Worm (Caenorhabditis elegans) whole organism, L4 larva: ENCODE results near the gene ZK721.4.

ENCODE experiments used
- D1046.2 ChIP-seq: fragments of 200-800 bp; sonication (Bioruptor generic); IDR thresholded peaks from 2 replicates; pipeline ENCODE4 v1.3.6; 2022; ENCODE audit warnings: missing genetic modification characterization, missing compliant biosample characterization
- aly-2 ChIP-seq: sonication (generic microtip); optimal IDR thresholded peaks from 2 replicates; lab custom pipeline; 2018; ENCODE audit warnings: missing biosample characterization, missing genetic modification characterization
- attf-4 ChIP-seq: sonication (generic microtip); optimal IDR thresholded peaks from 3 replicates; lab custom pipeline; 2017; ENCODE audit warnings: missing biosample characterization, missing genetic modification characterization
- ceh-44 ChIP-seq: fragments of 200-800 bp; sonication (Bioruptor generic); IDR thresholded peaks from 2 replicates; pipeline ENCODE4 v1.3.6; 2022; ENCODE audit warnings: missing genetic modification reagents, missing genetic modification characterization, missing compliant biosample characterization
- ceh-62 ChIP-seq: sonication (generic microtip); optimal IDR thresholded peaks from 2 replicates; lab custom pipeline; 2017; ENCODE audit warnings: missing biosample characterization, missing genetic modification characterization
- daf-16 ChIP-seq, 3 experiments: sonication (generic microtip); optimal IDR thresholded peaks; 2 replicates each; lab custom pipeline; 2016 to 2017; ENCODE audit warnings: missing genetic modification characterization in 3 of 3, missing genetic modification reagents in 3 of 3, mild to moderate bottlenecking in 2 of 3, missing compliant biosample characterization in 2 of 3, missing biosample characterization in 1 of 3, moderate library complexity in 1 of 3
- daf-8 ChIP-seq: fragments of 200-800 bp; sonication (Bioruptor generic); IDR thresholded peaks from 2 replicates; pipeline ENCODE4 v1.3.6; 2022; ENCODE audit warnings: missing genetic modification characterization, missing compliant biosample characterization
- dmd-6 ChIP-seq: fragments of 200-800 bp; sonication (Bioruptor generic); IDR thresholded peaks from 2 replicates; pipeline ENCODE4 v1.3.6; 2022; ENCODE audit warnings: missing genetic modification reagents, missing genetic modification characterization, missing compliant biosample characterization
- dmd-8 ChIP-seq: fragments of 200-800 bp; sonication (Bioruptor generic); IDR thresholded peaks from 2 replicates; pipeline ENCODE4 v1.3.6; 2022; ENCODE audit warnings: missing genetic modification characterization, missing compliant biosample characterization
- dve-1 ChIP-seq: sonication (generic microtip); optimal IDR thresholded peaks from 2 replicates; lab custom pipeline; 2017; ENCODE audit warnings: antibody characterized with exemption, mild to moderate bottlenecking, missing genetic modification characterization, missing compliant biosample characterization; ENCODE audit not compliant: insufficient read depth
- fos-1 ChIP-seq: fragments of 150-350 bp; optimal IDR thresholded peaks from 2 replicates; lab custom pipeline; 2014; ENCODE audit warnings: missing biosample characterization, missing genetic modification characterization
- hif-1 ChIP-seq, 2 experiments: sonication (generic microtip); optimal IDR thresholded peaks; 2 replicates each; lab custom pipeline; 2016 to 2017; ENCODE audit warnings: missing compliant biosample characterization in 2 of 2, missing genetic modification characterization in 2 of 2, missing genetic modification reagents in 2 of 2, missing genotype in 2 of 2, mild to moderate bottlenecking in 1 of 2
- hlh-11 ChIP-seq: fragments of 200-800 bp; sonication (Bioruptor generic); optimal IDR thresholded peaks from 2 replicates; lab custom pipeline; 2018; ENCODE audit warnings: mild to moderate bottlenecking, missing genetic modification characterization, missing compliant biosample characterization
- hlh-30 ChIP-seq: sonication (generic microtip); optimal IDR thresholded peaks from 2 replicates; lab custom pipeline; 2017; ENCODE audit warnings: antibody characterized with exemption, mild to moderate bottlenecking, missing genetic modification characterization, missing compliant biosample characterization; ENCODE audit not compliant: insufficient read depth
- lim-7 ChIP-seq: fragments of 200-800 bp; sonication (Bioruptor generic); IDR thresholded peaks from 2 replicates; pipeline ENCODE4 v1.3.6; 2022; ENCODE audit warnings: missing genetic modification characterization, missing compliant biosample characterization
- lin-15B ChIP-seq: fragments of 150-350 bp; sonication (generic microtip); optimal IDR thresholded peaks from 3 replicates; lab custom pipeline; 2014; ENCODE audit warnings: missing biosample characterization, missing genetic modification characterization
- lin-38 ChIP-seq: fragments of 200-800 bp; sonication (Bioruptor generic); IDR thresholded peaks from 2 replicates; pipeline ENCODE4 v1.3.6; 2022; ENCODE audit warnings: missing genetic modification reagents, missing genetic modification characterization, missing compliant biosample characterization
- mep-1 ChIP-seq: fragments of 150-350 bp; sonication (generic microtip); optimal IDR thresholded peaks from 3 replicates; lab custom pipeline; 2014; ENCODE audit warnings: missing biosample characterization, missing genetic modification characterization
- nhr-10 ChIP-seq: fragments of 150-350 bp; optimal IDR thresholded peaks from 2 replicates; lab custom pipeline; 2014; ENCODE audit warnings: missing biosample characterization, missing genetic modification characterization
- nhr-28 ChIP-seq: fragments of 150-350 bp; optimal IDR thresholded peaks from 2 replicates; lab custom pipeline; 2014; ENCODE audit warnings: missing biosample characterization, missing genetic modification characterization
- nhr-48 ChIP-seq: sonication (generic microtip); optimal IDR thresholded peaks from 2 replicates; lab custom pipeline; 2016; ENCODE audit warnings: mild to moderate bottlenecking, missing genetic modification characterization, missing compliant biosample characterization
- nhr-6 ChIP-seq: fragments of 150-350 bp; optimal IDR thresholded peaks from 2 replicates; lab custom pipeline; 2014; ENCODE audit warnings: missing biosample characterization, missing genetic modification characterization
- pqm-1 ChIP-seq: sonication (generic microtip); optimal IDR thresholded peaks from 2 replicates; lab custom pipeline; 2017; ENCODE audit warnings: missing biosample characterization, missing genetic modification characterization
- rbr-2 ChIP-seq: sonication (generic microtip); optimal IDR thresholded peaks from 2 replicates; lab custom pipeline; 2016; ENCODE audit warnings: missing genotype, missing genetic modification characterization, missing compliant biosample characterization
- set-16 ChIP-seq: fragments of 200-800 bp; sonication (Bioruptor generic); IDR thresholded peaks from 2 replicates; pipeline ENCODE4 v1.3.6; 2022; ENCODE audit warnings: missing genetic modification reagents, missing genetic modification characterization, missing compliant biosample characterization
- spr-3 ChIP-seq: fragments of 200-800 bp; sonication (Bioruptor generic); optimal IDR thresholded peaks from 2 replicates; lab custom pipeline; 2018; ENCODE audit warnings: mild to moderate bottlenecking, missing genetic modification characterization, missing compliant biosample characterization
- unc-130 ChIP-seq: sonication (generic microtip); optimal IDR thresholded peaks from 2 replicates; lab custom pipeline; 2016; ENCODE audit warnings: missing genetic modification reagents, missing genetic modification characterization, missing compliant biosample characterization
- unc-39 ChIP-seq: sonication (generic microtip); optimal IDR thresholded peaks from 2 replicates; lab custom pipeline; 2017; ENCODE audit warnings: missing biosample characterization, missing genetic modification characterization
- zfp-2 ChIP-seq: sonication (generic microtip); optimal IDR thresholded peaks from 2 replicates; lab custom pipeline; 2016; ENCODE audit warnings: mild to moderate bottlenecking, missing genetic modification characterization, missing compliant biosample characterization
- zip-2 ChIP-seq: fragments of 150-350 bp; optimal IDR thresholded peaks from 2 replicates; lab custom pipeline; 2014; ENCODE audit warnings: missing biosample characterization, missing genetic modification characterization

Gene ZK721.4

ce11 chrX:8824437-8824836 is 45.8 kb downstream of the ZK721.4 start, which contains the start of gene ifd-1 (continued):
- no peak for TF ChIP-seq dmd-8 (GFP tag; lab: Robert Waterston, UW)
- no peak for TF ChIP-seq mep-1 (tag; lab: Kevin White, UChicago)
- TF ChIP-seq nhr-6 = no peak

ce11 chrX:8828365-8828764 is 49.7 kb downstream of the ZK721.4 start, which contains the start of gene rcs-1:
Gene rcs-1 (minus strand): TSS chrX:8828540.
- TF ChIP-seq pqm-1 (tag; lab: Kevin White, UChicago) (peak; percentile 54), daf-16 (GFP tag; optimal IDR thresholded peaks at IDR 0.05; lab: Kevin White, UChicago) (no peak), daf-16 (tag; optimal IDR thresholded peaks at IDR 0.05; lab: Kevin White, UChicago) (peak; percentile 6), zip-2 (tag; lab: Kevin White, UChicago) (no peak)

DNA sequence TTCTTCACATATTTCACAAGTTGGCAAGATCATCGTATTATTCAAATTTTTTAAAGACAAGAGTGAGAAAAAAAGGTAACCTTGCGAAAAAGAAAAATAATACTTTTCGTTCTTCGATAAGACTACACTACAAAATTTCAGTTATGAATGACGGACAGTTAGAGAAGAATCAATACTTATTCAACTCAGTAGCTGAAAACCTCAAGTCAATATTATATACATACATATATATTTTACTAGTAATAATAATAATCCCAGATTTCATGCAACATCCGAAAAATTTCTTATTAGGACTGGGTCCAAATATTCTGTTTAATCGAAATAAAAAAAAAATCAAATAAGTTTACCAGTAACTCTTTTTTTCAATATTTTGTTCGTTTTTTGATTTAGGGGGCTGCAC is 52.5 kb downstream of the ZK721.4 start, which contains the start of gene C28G1.6:
Gene C28G1.6, minus strand, starts transcription at position 101 of the 400 bp plus-strand sequence.
- TF ChIP-seq lim-7 (GFP tag; lab: Robert Waterston, UW) = no peak
- TF ChIP-seq lin-38 (GFP tag; lab: Robert Waterston, UW) = no peak
- no peak for TF ChIP-seq ceh-62 (tag; lab: Kevin White, UChicago)
- TF ChIP-seq hlh-30 (tag; lab: Kevin White, UChicago) = no peak
- TF ChIP-seq nhr-48 (tag; lab: Kevin White, UChicago) = no peak
- peak; percentile 12; the same call in 1 of the 2 replicates for TF ChIP-seq dmd-6 (GFP tag; lab: Robert Waterston, UW)
- no peak for TF ChIP-seq aly-2
- TF ChIP-seq nhr-28 = no peak
- TF ChIP-seq rbr-2 (tag; lab: Kevin White, UChicago) = no peak
- TF ChIP-seq hlh-11 (tag; lab: Kevin White, UChicago) = no peak
- TF ChIP-seq fos-1 (tag; lab: Kevin White, UChicago) = no peak
- TF ChIP-seq spr-3 = no peak
- TF ChIP-seq dve-1 (tag; lab: Kevin White, UChicago) = no peak
- no peak for TF ChIP-seq ceh-44 (GFP tag; lab: Robert Waterston, UW)
- TF ChIP-seq hif-1 (tag; optimal IDR thresholded peaks at IDR 0.05; lab: Kevin White, UChicago) = no peak
- TF ChIP-seq dmd-8 (GFP tag; lab: Robert Waterston, UW) = no peak
- no peak for TF ChIP-seq attf-4 (tag; lab: Kevin White, UChicago)
- TF ChIP-seq zfp-2 (tag; lab: Kevin White, UChicago) = no peak
- no peak for TF ChIP-seq unc-39 (tag; lab: Kevin White, UChicago)
- TF ChIP-seq daf-16 (GFP tag; optimal IDR thresholded peaks at IDR 0.05; lab: Kevin White, UChicago) = no peak
- TF ChIP-seq daf-16 (tag; optimal IDR thresholded peaks at IDR 0.05; lab: Kevin White, UChicago) = peak; percentile 36
- peak; percentile 17 for TF ChIP-seq pqm-1 (tag; lab: Kevin White, UChicago)
- no peak for TF ChIP-seq daf-8 (GFP tag; lab: Robert Waterston, UW)
- TF ChIP-seq set-16 (GFP tag; lab: Robert Waterston, UW) = no peak
- TF ChIP-seq nhr-10 (tag; lab: Kevin White, UChicago) = no peak
- TF ChIP-seq D1046.2 = no peak
- no peak for TF ChIP-seq unc-130 (GFP tag; lab: Kevin White, UChicago)
- no peak for TF ChIP-seq lin-15B (tag; lab: Kevin White, UChicago)
